Fruit fly (Drosophila melanogaster) whole organism: ENCODE measurements around the gene CG14397.

ENCODE experiments used
- CG8478 ChIP-seq: fragments of >200 bp; optimal IDR thresholded peaks from 2 replicates; lab custom pipeline; 2018; ENCODE audit warnings: inconsistent platforms
- Dll ChIP-seq: fragments of >200 bp; optimal IDR thresholded peaks from 2 replicates; lab custom pipeline; 2017
- EcR ChIP-seq, 2 experiments: fragments of >200 bp; optimal IDR thresholded peaks; 2 replicates each; lab custom pipeline; 2017; ENCODE audit warnings: missing biosample characterization in 2 of 2, missing genetic modification characterization in 2 of 2, missing genetic modification reagents in 2 of 2
- pan ChIP-seq: fragments of >200 bp; optimal IDR thresholded peaks from 2 replicates; lab custom pipeline; 2017
- psq ChIP-seq: fragments of >200 bp; optimal IDR thresholded peaks from 2 replicates; lab custom pipeline; 2017
- usp ChIP-seq: fragments of >200 bp; optimal IDR thresholded peaks from 2 replicates; lab custom pipeline; 2017; ENCODE audit warnings: missing biosample characterization, missing genetic modification characterization, mixed read lengths

DNA sequence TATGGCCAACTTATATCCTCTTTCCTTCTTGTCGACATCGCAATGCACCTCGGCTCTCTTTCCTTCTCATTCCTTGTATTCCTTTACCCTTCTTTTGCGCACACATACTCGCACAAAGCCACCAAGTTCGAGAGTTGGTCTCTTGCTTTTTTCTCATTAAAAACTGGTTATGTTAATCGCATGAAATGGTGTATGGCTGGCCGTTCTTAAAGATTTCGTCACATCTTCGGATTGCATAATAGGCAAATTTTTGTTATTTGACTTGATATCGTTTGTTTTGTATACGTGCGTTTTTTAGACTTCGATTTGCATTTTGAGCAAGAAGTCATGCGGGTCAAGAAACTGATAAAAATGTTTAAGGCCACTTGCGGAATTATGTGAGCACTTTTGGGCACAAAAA, 20.2 kb upstream of the CG14397 start:
- TF ChIP-seq Dll (lab: Kevin White, UChicago) (no peak), psq (lab: Kevin White, UChicago) (no peak), usp (GFP tag; lab: Kevin White, UChicago) (no peak), CG8478 (lab: Kevin White, UChicago) (no peak), pan (lab: Kevin White, UChicago) (no peak), EcR (GFP tag; optimal IDR thresholded peaks at IDR 0.05; lab: Kevin White, UChicago) (no peak)
